Worm (Caenorhabditis elegans): ENCODE measurements around the gene R09E10.6.

- TF ChIP-seq him-1 (tag; optimal IDR thresholded peaks at IDR 0.05) = no peak
- TF ChIP-seq W03F9.2 (tag; optimal IDR thresholded peaks at IDR 0.05) = no peak
These were observed 38.0 kb upstream of the R09E10.6 start for ce11 chrIV:10331882-10332281.
